Worm (Caenorhabditis elegans): ENCODE results near the gene cdt-2.
"Not testable (repeated sequence)": the region's sequence is repeated elsewhere in the genome, so short reads cannot be mapped to it uniquely, and the experiment has no call there.

The cdt-2 gene

DNA sequence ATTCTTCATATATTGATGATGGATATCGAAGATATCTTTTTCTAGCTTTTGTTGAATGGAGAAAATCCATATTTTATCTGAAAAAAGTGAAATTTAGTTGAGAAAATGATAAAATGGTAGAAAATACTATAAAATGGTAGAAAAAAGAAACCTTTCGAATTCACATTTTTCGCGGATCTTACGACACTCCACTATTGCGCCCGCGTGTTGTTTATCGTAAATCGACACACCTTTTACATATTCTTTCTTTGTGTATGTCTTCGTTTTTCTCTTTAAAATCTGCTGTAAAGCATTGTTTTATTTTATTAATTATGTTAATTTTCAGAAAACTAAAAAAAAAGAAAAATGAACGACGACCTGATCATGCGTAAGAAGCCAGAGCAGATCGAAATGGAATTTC lies at the start of gene cdt-2, which contains the start of gene T01C3.2:
Gene cdt-2 (minus strand): TSS at position 284 of the 400 bp plus-strand sequence.
Gene T01C3.2 (plus strand): TSS at position 326 of the 400 bp plus-strand sequence.
- TF ChIP-seq B0310.2 (tag; optimal IDR thresholded peaks at IDR 0.05) (no peak), flt-1 (GFP tag; IDR thresholded peaks at IDR 0.05) (no peak), ceh-13 (GFP tag; optimal IDR thresholded peaks at IDR 0.05) (no peak), scrt-1 (GFP tag; IDR thresholded peaks at IDR 0.05) (no peak), ets-7 (tag; optimal IDR thresholded peaks at IDR 0.05) (no peak), hnd-1 (tag; optimal IDR thresholded peaks at IDR 0.05) (no peak), sea-1 (GFP tag; conservative IDR thresholded peaks at IDR 0.05) (no peak), hmg-4 (GFP tag; optimal IDR thresholded peaks at IDR 0.05) (no peak), pes-1 (GFP tag; IDR thresholded peaks at IDR 0.05) (no peak), ceh-36 (tag; optimal IDR thresholded peaks at IDR 0.05) (no peak), F13C5.2 (tag; optimal IDR thresholded peaks at IDR 0.05) (no peak), tbx-37 (GFP tag; conservative IDR thresholded peaks at IDR 0.05) (no peak), tra-4 (tag; optimal IDR thresholded peaks at IDR 0.05) (no peak), hmbx-1 (tag; optimal IDR thresholded peaks at IDR 0.05) (no peak), tbx-11 (GFP tag; IDR thresholded peaks at IDR 0.05) (no peak), aly-1 (tag; optimal IDR thresholded peaks at IDR 0.05) (no peak), ama-1 (optimal IDR thresholded peaks at IDR 0.05) (no peak)

DNA sequence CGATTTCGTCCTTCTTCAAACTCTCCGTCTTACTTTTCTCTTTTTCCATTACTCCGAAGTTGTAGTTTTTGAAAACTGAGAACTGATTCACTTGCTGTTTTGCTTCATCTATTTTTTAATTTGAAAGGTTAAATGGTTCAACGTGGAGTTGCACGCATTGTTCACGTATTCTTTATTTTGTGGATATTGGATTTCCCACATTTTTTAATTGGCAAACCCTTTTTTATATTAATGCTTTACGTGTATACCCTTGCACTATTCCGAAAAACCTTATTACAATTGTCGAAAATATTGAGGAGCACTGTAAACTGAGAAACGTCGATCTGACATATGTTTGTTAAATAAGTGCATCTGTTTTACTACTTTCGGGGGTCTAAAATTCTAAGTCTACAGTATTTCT lies 45.8 kb upstream of the cdt-2 start, which contains the start of gene melo-3:
Gene melo-3 (minus strand): TSS at position 101 of the 400 bp plus-strand sequence.
- not testable (repeated sequence) for TF ChIP-seq sea-1 (GFP tag; conservative IDR thresholded peaks at IDR 0.05); ceh-36 (tag; optimal IDR thresholded peaks at IDR 0.05); hmg-4 (GFP tag; optimal IDR thresholded peaks at IDR 0.05)

DNA sequence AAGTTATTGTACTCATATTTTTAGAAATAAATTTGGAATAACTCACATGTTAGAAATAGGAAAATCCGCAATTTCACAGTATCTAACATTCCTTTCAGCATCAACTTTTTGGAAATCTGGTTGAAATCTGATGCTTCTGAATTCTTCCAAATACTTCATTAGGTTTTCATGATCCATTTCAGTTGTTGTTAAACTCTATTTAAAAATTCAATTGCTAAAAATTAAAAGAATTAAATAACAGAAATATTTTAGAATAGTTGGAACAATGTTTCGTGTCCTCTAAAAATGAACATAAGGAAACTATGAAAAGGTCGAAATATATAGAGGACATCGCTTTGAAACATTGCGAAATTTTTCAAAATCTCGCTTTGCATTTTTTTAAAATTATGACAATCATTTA lies 40.4 kb upstream of the cdt-2 start, which contains the start of gene cng-1:
Gene cng-1 (minus strand): TSS at position 101 of the 400 bp plus-strand sequence.
- TF ChIP-seq flt-1 (GFP tag; IDR thresholded peaks at IDR 0.05); F13C5.2 (tag; optimal IDR thresholded peaks at IDR 0.05); ets-7 (tag; optimal IDR thresholded peaks at IDR 0.05): not testable (repeated sequence)

DNA sequence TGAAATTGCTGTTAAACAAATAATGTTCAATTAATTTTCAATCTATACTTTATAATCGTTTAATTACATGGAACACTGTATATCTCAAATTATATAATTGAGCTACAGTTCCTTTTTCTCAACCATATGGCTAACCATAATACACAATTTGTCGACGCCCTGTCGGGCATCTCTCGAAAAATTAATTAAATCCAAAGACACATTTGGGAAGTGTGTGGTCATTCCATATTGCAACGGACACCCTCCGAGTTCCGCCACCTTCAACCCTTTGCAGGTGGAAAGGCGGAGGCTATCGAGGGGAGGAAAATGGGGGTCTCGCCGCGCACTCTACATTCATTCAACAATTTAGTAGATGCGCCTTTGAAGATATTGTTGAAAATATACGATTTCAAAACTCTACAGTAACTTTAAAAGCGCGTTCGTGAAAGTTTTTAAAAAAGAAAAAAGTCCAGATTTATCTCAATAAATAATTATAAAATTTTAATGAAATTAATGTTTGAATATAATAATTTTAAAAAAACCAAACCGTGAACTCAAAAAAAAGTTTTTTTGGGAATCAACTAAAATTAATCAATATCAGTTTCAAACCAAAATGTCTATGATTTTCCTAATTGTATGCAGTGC lies 38.1 kb upstream of the cdt-2 start, which contains the start of gene F14H8.8:
Gene F14H8.8 (plus strand): TSS at position 574 of the 624 bp plus-strand sequence.
- TF ChIP-seq ets-7 (tag; optimal IDR thresholded peaks at IDR 0.05) = no peak
- peak; percentile 12 for TF ChIP-seq hmg-4 (GFP tag; optimal IDR thresholded peaks at IDR 0.05)
- peak; percentile 2 for TF ChIP-seq ceh-36 (tag; optimal IDR thresholded peaks at IDR 0.05)

DNA sequence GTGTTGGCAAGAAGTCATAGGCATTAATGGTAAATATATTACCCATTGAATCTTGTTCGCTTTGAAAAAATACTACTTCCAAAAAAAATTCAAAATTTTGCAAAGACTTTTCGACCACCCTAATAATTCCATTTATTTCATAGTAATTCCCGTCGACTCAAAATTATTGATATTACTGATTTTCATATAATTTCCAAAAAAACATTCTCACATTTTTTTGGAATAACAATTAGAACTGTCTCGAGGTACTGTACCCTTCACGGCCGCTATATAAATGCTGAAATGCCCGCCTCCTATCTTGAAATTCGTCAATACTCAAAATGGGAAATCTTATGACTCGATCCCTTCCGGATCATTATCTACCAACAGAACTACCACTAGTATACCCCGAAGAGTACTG lies 32.6 kb upstream of the cdt-2 start, which contains the start of gene F14H8.4:
Gene F14H8.4 (plus strand): TSS at position 301 of the 400 bp plus-strand sequence.
- TF ChIP-seq B0310.2 (tag; optimal IDR thresholded peaks at IDR 0.05) (no peak), aly-1 (tag; optimal IDR thresholded peaks at IDR 0.05) (no peak), pes-1 (GFP tag; IDR thresholded peaks at IDR 0.05) (no peak), F13C5.2 (tag; optimal IDR thresholded peaks at IDR 0.05) (no peak), ceh-36 (tag; optimal IDR thresholded peaks at IDR 0.05) (no peak)

DNA sequence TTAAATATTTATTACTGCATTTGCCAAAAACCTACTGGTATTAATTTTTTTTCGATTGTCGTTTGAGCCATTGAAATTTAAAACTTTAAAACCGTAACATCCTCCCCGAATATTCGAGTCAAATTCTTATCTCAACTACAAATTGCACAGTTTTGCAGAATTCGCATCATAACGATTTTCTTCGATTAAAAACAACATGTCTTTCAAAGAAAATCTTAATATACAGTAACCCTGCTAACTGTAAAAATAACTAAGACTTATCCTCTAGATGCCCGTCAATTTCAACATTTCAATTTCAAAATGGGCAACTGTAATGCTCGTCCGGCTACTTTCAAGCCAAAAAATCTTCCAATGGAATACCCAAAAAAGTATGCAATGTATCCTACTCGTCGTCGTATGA lies 29.8 kb upstream of the cdt-2 start, which contains the start of gene F14H8.5:
Gene F14H8.5 (plus strand): TSS at position 301 of the 400 bp plus-strand sequence.
- TF ChIP-seq tbx-11 (GFP tag; IDR thresholded peaks at IDR 0.05) (no peak), aly-1 (tag; optimal IDR thresholded peaks at IDR 0.05) (no peak), tbx-37 (GFP tag; conservative IDR thresholded peaks at IDR 0.05) (no peak), pes-1 (GFP tag; IDR thresholded peaks at IDR 0.05) (no peak), ama-1 (optimal IDR thresholded peaks at IDR 0.05) (no peak), hmg-4 (GFP tag; optimal IDR thresholded peaks at IDR 0.05) (no peak), tra-4 (tag; optimal IDR thresholded peaks at IDR 0.05) (no peak), ceh-13 (GFP tag; optimal IDR thresholded peaks at IDR 0.05) (no peak), ets-7 (tag; optimal IDR thresholded peaks at IDR 0.05) (no peak)

DNA sequence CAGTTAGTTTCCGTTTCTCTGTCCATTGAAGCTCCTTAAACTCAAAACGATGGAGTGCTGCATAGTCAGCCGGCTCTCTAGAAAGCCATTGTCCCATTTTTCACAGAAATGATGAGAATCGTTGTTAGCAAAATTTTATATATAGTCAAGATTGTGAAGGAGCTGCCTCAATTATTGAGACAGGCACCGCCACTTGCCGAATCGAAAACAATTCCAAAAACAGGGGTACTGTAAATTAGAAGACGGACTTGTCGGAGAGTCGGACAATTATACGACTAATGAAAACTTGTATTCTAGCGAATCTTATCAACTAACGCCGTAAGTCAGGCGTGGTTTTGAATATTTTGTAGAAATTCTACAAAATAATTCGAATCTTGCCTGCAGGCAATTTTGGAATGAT lies 29.3 kb upstream of the cdt-2 start, which contains the start of gene F14H8.2:
Gene F14H8.2 (minus strand): TSS at position 101 of the 400 bp plus-strand sequence.
- TF ChIP-seq pes-1 (GFP tag; IDR thresholded peaks at IDR 0.05) (no peak), scrt-1 (GFP tag; IDR thresholded peaks at IDR 0.05) (no peak), tbx-37 (GFP tag; conservative IDR thresholded peaks at IDR 0.05) (no peak), F13C5.2 (tag; optimal IDR thresholded peaks at IDR 0.05) (no peak), tbx-11 (GFP tag; IDR thresholded peaks at IDR 0.05) (no peak), hnd-1 (tag; optimal IDR thresholded peaks at IDR 0.05) (no peak), hmg-4 (GFP tag; optimal IDR thresholded peaks at IDR 0.05) (no peak), ets-7 (tag; optimal IDR thresholded peaks at IDR 0.05) (no peak), sea-1 (GFP tag; conservative IDR thresholded peaks at IDR 0.05) (no peak), flt-1 (GFP tag; IDR thresholded peaks at IDR 0.05) (no peak), aly-1 (tag; optimal IDR thresholded peaks at IDR 0.05) (no peak), tra-4 (tag; optimal IDR thresholded peaks at IDR 0.05) (no peak), ama-1 (optimal IDR thresholded peaks at IDR 0.05) (no peak), ceh-36 (tag; optimal IDR thresholded peaks at IDR 0.05) (no peak), B0310.2 (tag; optimal IDR thresholded peaks at IDR 0.05) (no peak), ceh-13 (GFP tag; optimal IDR thresholded peaks at IDR 0.05) (no peak)

DNA sequence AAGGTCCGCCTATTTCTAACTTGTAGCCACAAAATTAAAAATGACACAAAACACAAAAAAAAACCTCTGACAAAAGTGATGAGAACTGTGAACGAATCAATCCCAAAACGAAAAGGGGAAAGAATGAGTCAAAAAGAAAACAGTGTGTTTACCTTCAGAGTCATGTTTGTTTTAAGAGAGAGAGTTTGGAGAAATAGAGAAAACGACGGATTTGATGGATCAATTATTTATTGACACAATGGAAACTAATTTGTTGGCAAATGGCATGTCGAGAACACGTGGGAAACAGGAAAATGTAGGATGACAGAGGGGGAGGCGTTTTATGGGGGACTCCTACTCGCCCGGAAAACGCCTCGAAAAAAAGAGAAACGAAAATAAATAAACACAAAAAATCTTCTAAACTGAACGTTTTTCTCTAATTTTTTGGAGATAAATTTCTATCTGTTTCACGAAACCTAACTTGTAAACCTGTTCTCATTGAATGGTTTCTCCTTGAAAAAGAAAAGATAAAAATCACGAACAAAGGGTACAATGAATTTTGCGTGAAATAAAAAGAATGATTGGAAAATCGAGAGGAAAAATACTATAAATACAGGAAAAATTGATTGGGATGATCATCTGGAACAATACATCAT lies 26.0 kb upstream of the cdt-2 start:
- TF ChIP-seq scrt-1 (GFP tag; IDR thresholded peaks at IDR 0.05) (no peak), B0310.2 (tag; optimal IDR thresholded peaks at IDR 0.05) (no peak), ama-1 (optimal IDR thresholded peaks at IDR 0.05) (no peak), hmg-4 (GFP tag; optimal IDR thresholded peaks at IDR 0.05) (no peak), sea-1 (GFP tag; conservative IDR thresholded peaks at IDR 0.05) (no peak), hnd-1 (tag; optimal IDR thresholded peaks at IDR 0.05) (no peak), pes-1 (GFP tag; IDR thresholded peaks at IDR 0.05) (no peak), F13C5.2 (tag; optimal IDR thresholded peaks at IDR 0.05) (no peak), flt-1 (GFP tag; IDR thresholded peaks at IDR 0.05) (no peak), aly-1 (tag; optimal IDR thresholded peaks at IDR 0.05) (no peak), ets-7 (tag; optimal IDR thresholded peaks at IDR 0.05) (no peak), tra-4 (tag; optimal IDR thresholded peaks at IDR 0.05) (no peak), tbx-37 (GFP tag; conservative IDR thresholded peaks at IDR 0.05) (no peak), ceh-36 (tag; optimal IDR thresholded peaks at IDR 0.05) (no peak), tbx-11 (GFP tag; IDR thresholded peaks at IDR 0.05) (no peak), ceh-13 (GFP tag; optimal IDR thresholded peaks at IDR 0.05) (no peak), hmbx-1 (tag; optimal IDR thresholded peaks at IDR 0.05) (no peak)

Data from whole organism, early embryonic.